Worm (Caenorhabditis elegans) whole organism, L1 larva: ENCODE results near the gene dnj-7.
A peak's percentile ranks its signal among the peaks of the same experiment; 100 is the strongest.

ENCODE experiments used
- C04F5.9 ChIP-seq: sonication (generic microtip); optimal IDR thresholded peaks from 2 replicates; lab custom pipeline; 2016; ENCODE audit warnings: missing genetic modification characterization, missing compliant biosample characterization
- C16A3.4 ChIP-seq: fragments of 150-350 bp; optimal IDR thresholded peaks from 2 replicates; lab custom pipeline; 2014; ENCODE audit warnings: missing biosample characterization, missing genetic modification characterization
- Y116A8C.19 ChIP-seq: sonication (generic microtip); optimal IDR thresholded peaks from 2 replicates; lab custom pipeline; 2016; ENCODE audit warnings: missing compliant biosample characterization, missing genetic modification characterization, borderline replicate concordance
- aha-1 ChIP-seq: fragments of 150-350 bp; optimal IDR thresholded peaks from 2 replicates; lab custom pipeline; 2014; ENCODE audit warnings: missing biosample characterization, missing genetic modification characterization
- alr-1 ChIP-seq: fragments of 200-800 bp; sonication (Bioruptor generic); optimal IDR thresholded peaks from 2 replicates; lab custom pipeline; 2018; ENCODE audit warnings: borderline replicate concordance, mild to moderate bottlenecking, missing genetic modification characterization, missing compliant biosample characterization
- aly-2 ChIP-seq: fragments of 150-350 bp; optimal IDR thresholded peaks from 2 replicates; lab custom pipeline; 2014; ENCODE audit warnings: missing biosample characterization, missing genetic modification characterization
- ceh-63 ChIP-seq: fragments of 200-800 bp; sonication (Bioruptor generic); optimal IDR thresholded peaks from 2 replicates; lab custom pipeline; 2018; ENCODE audit warnings: mild to moderate bottlenecking, missing genetic modification characterization, missing compliant biosample characterization
- ceh-8 ChIP-seq: fragments of 200-800 bp; sonication (Bioruptor generic); optimal IDR thresholded peaks from 2 replicates; lab custom pipeline; 2018; ENCODE audit warnings: mild to moderate bottlenecking, missing genetic modification characterization, moderate library complexity, missing compliant biosample characterization
- ceh-88 ChIP-seq: fragments of 200-800 bp; sonication (Bioruptor generic); IDR thresholded peaks from 2 replicates; pipeline ENCODE4 v1.3.6; 2022; ENCODE audit warnings: missing genetic modification characterization, missing compliant biosample characterization
- ceh-90 ChIP-seq: sonication (generic microtip); optimal IDR thresholded peaks from 2 replicates; lab custom pipeline; 2016; ENCODE audit warnings: missing genetic modification characterization, missing compliant biosample characterization
- ces-1 ChIP-seq: fragments of 150-350 bp; optimal IDR thresholded peaks from 2 replicates; lab custom pipeline; 2014; ENCODE audit warnings: missing biosample characterization, missing genetic modification reagents, missing genetic modification characterization
- efl-1 ChIP-seq, 4 experiments: fragments of 150-350 bp; optimal IDR thresholded peaks in 3 of 4; peaks in 1 of 4; 1 replicate in 1 of 4; 2 replicates in 3 of 4; lab custom pipeline; 2014; ENCODE audit warnings: missing biosample characterization in 2 of 4, missing genetic modification characterization in 2 of 4, missing genetic modification reagents in 2 of 4
- egl-13 ChIP-seq: sonication (generic microtip); optimal IDR thresholded peaks from 2 replicates; lab custom pipeline; 2016; ENCODE audit warnings: missing genotype, missing genetic modification reagents, missing genetic modification characterization, missing compliant biosample characterization
- egl-27 ChIP-seq, 2 experiments: fragments of 150-350 bp in 1 of 2; sonication (generic microtip); optimal IDR thresholded peaks; 3 replicates each; lab custom pipeline; 2017 to 2018; ENCODE audit warnings: missing biosample characterization in 2 of 2, missing genetic modification characterization in 2 of 2, missing genetic modification reagents in 2 of 2
- elt-2 ChIP-seq: sonication (generic microtip); optimal IDR thresholded peaks from 2 replicates; lab custom pipeline; 2016; ENCODE audit warnings: missing genetic modification characterization, mild to moderate bottlenecking, inconsistent platforms, missing compliant biosample characterization, missing genetic modification reagents
- ets-5 ChIP-seq: fragments of 200-800 bp; sonication (Bioruptor generic); IDR thresholded peaks from 2 replicates; pipeline ENCODE4 v1.3.6; 2022; ENCODE audit warnings: missing genetic modification characterization, missing compliant biosample characterization
- fkh-10 ChIP-seq: sonication (generic microtip); optimal IDR thresholded peaks from 2 replicates; lab custom pipeline; 2017; ENCODE audit warnings: missing biosample characterization, missing genetic modification reagents, missing genetic modification characterization
- fkh-4 ChIP-seq: sonication (generic microtip); optimal IDR thresholded peaks from 2 replicates; lab custom pipeline; 2016; ENCODE audit warnings: missing compliant biosample characterization, missing genetic modification characterization, borderline replicate concordance
- fos-1 ChIP-seq: fragments of 150-350 bp; optimal IDR thresholded peaks from 2 replicates; lab custom pipeline; 2014; ENCODE audit warnings: missing biosample characterization, missing genetic modification characterization
- grh-1 ChIP-seq: fragments of 200-800 bp; sonication (Bioruptor generic); IDR thresholded peaks from 2 replicates; pipeline ENCODE4 v1.3.6; 2022; ENCODE audit warnings: missing genetic modification reagents, missing genetic modification characterization, missing compliant biosample characterization
- hlh-17 ChIP-seq: fragments of 200-800 bp; sonication (Bioruptor generic); optimal IDR thresholded peaks from 2 replicates; lab custom pipeline; 2018; ENCODE audit warnings: missing genetic modification characterization, mild to moderate bottlenecking, missing compliant biosample characterization, moderate library complexity, borderline replicate concordance
- hlh-4 ChIP-seq: sonication (generic microtip); optimal IDR thresholded peaks from 2 replicates; lab custom pipeline; 2016; ENCODE audit warnings: mild to moderate bottlenecking, missing genetic modification characterization, missing compliant biosample characterization
- irx-1 ChIP-seq: sonication (generic microtip); optimal IDR thresholded peaks from 2 replicates; lab custom pipeline; 2016; ENCODE audit warnings: missing genetic modification characterization, missing compliant biosample characterization
- isw-1 ChIP-seq: fragments of 200-800 bp; sonication (Bioruptor generic); IDR thresholded peaks from 2 replicates; pipeline ENCODE4 v1.3.6; 2022; ENCODE audit warnings: missing genetic modification characterization, missing compliant biosample characterization
- lin-13 ChIP-seq: fragments of 150-350 bp; optimal IDR thresholded peaks from 2 replicates; lab custom pipeline; 2014; ENCODE audit warnings: missing biosample characterization, missing genetic modification reagents, missing genetic modification characterization
- lin-15B ChIP-seq: fragments of 150-350 bp; sonication (generic microtip); optimal IDR thresholded peaks from 3 replicates; lab custom pipeline; 2014; ENCODE audit warnings: missing biosample characterization, missing genetic modification characterization
- lin-35 ChIP-seq, 2 experiments: fragments of 150-350 bp; optimal IDR thresholded peaks; 2 replicates each; lab custom pipeline; 2014; ENCODE audit warnings: missing biosample characterization in 2 of 2, missing genetic modification characterization in 2 of 2, missing genetic modification reagents in 2 of 2
- lir-3 ChIP-seq: sonication (generic microtip); optimal IDR thresholded peaks from 2 replicates; lab custom pipeline; 2016; ENCODE audit warnings: mild to moderate bottlenecking, missing genetic modification characterization, moderate library complexity, missing compliant biosample characterization; ENCODE audit not compliant: poor library complexity
- lsy-2 ChIP-seq, 2 experiments: fragments of 150-350 bp; optimal IDR thresholded peaks; 2 replicates each; lab custom pipeline; 2014; ENCODE audit warnings: missing biosample characterization in 2 of 2, missing genetic modification characterization in 2 of 2
- mab-9 ChIP-seq: fragments of 200-800 bp; sonication (Bioruptor generic); IDR thresholded peaks from 2 replicates; pipeline ENCODE4 v1.3.6; 2022; ENCODE audit warnings: missing genetic modification reagents, missing genetic modification characterization, missing compliant biosample characterization
- mef-2 ChIP-seq: fragments of 150-350 bp; optimal IDR thresholded peaks from 2 replicates; lab custom pipeline; 2014; ENCODE audit warnings: missing biosample characterization, missing genetic modification characterization
- mep-1 ChIP-seq: fragments of 150-350 bp; optimal IDR thresholded peaks from 2 replicates; lab custom pipeline; 2014; ENCODE audit warnings: missing biosample characterization, missing genetic modification characterization
- nhr-11 ChIP-seq: fragments of 150-350 bp; optimal IDR thresholded peaks from 2 replicates; lab custom pipeline; 2014; ENCODE audit warnings: missing biosample characterization, missing genetic modification characterization
- nhr-19 ChIP-seq: fragments of 200-800 bp; sonication (Bioruptor generic); conservative IDR thresholded peaks from 2 replicates; pipeline ENCODE4 v1.3.6; 2022; ENCODE audit warnings: missing genetic modification characterization, missing compliant biosample characterization
- nhr-28 ChIP-seq: fragments of 150-350 bp; optimal IDR thresholded peaks from 2 replicates; lab custom pipeline; 2014; ENCODE audit warnings: missing biosample characterization, missing genetic modification characterization
- nhr-71 ChIP-seq: sonication (generic microtip); optimal IDR thresholded peaks from 2 replicates; lab custom pipeline; 2016; ENCODE audit warnings: mild to moderate bottlenecking, missing genetic modification characterization, moderate library complexity, missing compliant biosample characterization
- nhr-77 ChIP-seq: fragments of 150-350 bp; optimal IDR thresholded peaks from 2 replicates; lab custom pipeline; 2014; ENCODE audit warnings: missing biosample characterization, missing genetic modification characterization
- nhr-90 ChIP-seq: sonication (generic microtip); optimal IDR thresholded peaks from 2 replicates; lab custom pipeline; 2016; ENCODE audit warnings: mild to moderate bottlenecking, missing genetic modification characterization, missing compliant biosample characterization; ENCODE audit not compliant: poor library complexity
- pag-3 ChIP-seq: sonication (generic microtip); optimal IDR thresholded peaks from 2 replicates; lab custom pipeline; 2017; ENCODE audit warnings: missing genetic modification characterization, mild to moderate bottlenecking, missing compliant biosample characterization, antibody characterized with exemption, borderline replicate concordance; ENCODE audit not compliant: insufficient read depth
- rnt-1 ChIP-seq: sonication (generic microtip); optimal IDR thresholded peaks from 2 replicates; lab custom pipeline; 2016; ENCODE audit warnings: mild to moderate bottlenecking, missing genetic modification characterization, moderate library complexity, missing compliant biosample characterization
- skn-1 ChIP-seq: fragments of 150-350 bp; optimal IDR thresholded peaks from 2 replicates; lab custom pipeline; 2014; ENCODE audit warnings: missing biosample characterization, missing genetic modification characterization
- snu-23 ChIP-seq: sonication (generic microtip); optimal IDR thresholded peaks from 2 replicates; lab custom pipeline; 2016; ENCODE audit warnings: missing genetic modification characterization, missing compliant biosample characterization
- sptf-1 ChIP-seq: fragments of 150-350 bp; optimal IDR thresholded peaks from 2 replicates; lab custom pipeline; 2014; ENCODE audit warnings: missing biosample characterization, missing genetic modification characterization
- sup-37 ChIP-seq: fragments of 200-800 bp; sonication (Bioruptor generic); optimal IDR thresholded peaks from 2 replicates; lab custom pipeline; 2018; ENCODE audit warnings: mild to moderate bottlenecking, missing genetic modification characterization, missing compliant biosample characterization
- tbx-2 ChIP-seq: sonication (generic microtip); optimal IDR thresholded peaks from 2 replicates; lab custom pipeline; 2016; ENCODE audit warnings: missing genetic modification characterization, missing compliant biosample characterization
- tlp-1 ChIP-seq: fragments of 150-350 bp; optimal IDR thresholded peaks from 2 replicates; lab custom pipeline; 2014; ENCODE audit warnings: missing biosample characterization, missing genetic modification characterization
- unc-30 ChIP-seq: sonication (generic microtip); optimal IDR thresholded peaks from 2 replicates; lab custom pipeline; 2017; ENCODE audit warnings: missing biosample characterization, missing genetic modification characterization
- unc-62 ChIP-seq: fragments of 150-350 bp; optimal IDR thresholded peaks from 2 replicates; lab custom pipeline; 2014; ENCODE audit warnings: missing biosample characterization, missing genetic modification reagents, missing genetic modification characterization
- unc-86 ChIP-seq: sonication (generic microtip); optimal IDR thresholded peaks from 2 replicates; lab custom pipeline; 2016; ENCODE audit warnings: missing genetic modification characterization, missing compliant biosample characterization
- zag-1 ChIP-seq: fragments of 150-350 bp; optimal IDR thresholded peaks from 2 replicates; lab custom pipeline; 2014; ENCODE audit warnings: missing biosample characterization, missing genetic modification characterization
- ztf-11 ChIP-seq, 2 experiments: sonication (generic microtip); optimal IDR thresholded peaks; 2 replicates each; lab custom pipeline; 2016 to 2017; ENCODE audit warnings: missing genetic modification characterization in 2 of 2, missing biosample characterization in 1 of 2, missing compliant biosample characterization in 1 of 2
- ztf-4 ChIP-seq: fragments of 150-350 bp; optimal IDR thresholded peaks from 2 replicates; lab custom pipeline; 2014; ENCODE audit warnings: missing biosample characterization, missing genetic modification characterization

The dnj-7 gene

DNA sequence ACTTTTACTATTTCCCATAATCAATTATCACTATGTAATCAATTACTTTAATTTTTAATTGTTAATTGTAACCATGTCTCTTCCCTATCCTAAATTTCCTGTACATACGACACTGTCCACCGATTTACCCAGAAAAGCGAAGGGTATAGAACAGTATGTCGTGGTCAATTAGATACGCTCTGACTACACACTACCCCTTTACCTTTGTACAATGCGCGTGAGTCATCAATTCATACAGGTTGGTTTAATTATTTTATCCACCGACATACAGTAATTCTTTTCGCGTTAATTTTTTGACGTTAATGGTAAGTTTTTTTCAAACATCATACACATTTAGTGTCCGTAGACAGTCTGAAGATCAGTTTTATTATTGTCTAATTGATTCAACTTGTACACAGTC is 12.7 kb upstream of the dnj-7 start:
- TF ChIP-seq sptf-1: no peak
- peak; percentile 41 for TF ChIP-seq hlh-4 (tag; lab: Kevin White, UChicago)
- peak; percentile 7 for TF ChIP-seq aha-1 (tag; lab: Kevin White, UChicago)
- TF ChIP-seq grh-1 (GFP tag; lab: Robert Waterston, UW): peak; percentile 89
- peak; percentile 86 for TF ChIP-seq nhr-11 (tag; lab: Kevin White, UChicago)
- peak; percentile 71 for TF ChIP-seq lin-13 (GFP tag; lab: Kevin White, UChicago)
- peak; percentile 54 to 91 for TF ChIP-seq lin-35 (GFP tag; optimal IDR thresholded peaks at IDR 0.05; lab: Kevin White, UChicago)
- TF ChIP-seq aly-2 (tag; lab: Kevin White, UChicago): peak; percentile 79
- TF ChIP-seq egl-13 (tag; lab: Kevin White, UChicago): peak; percentile 14
- TF ChIP-seq snu-23: peak; percentile 96
- TF ChIP-seq mep-1: peak; percentile 89
- TF ChIP-seq nhr-77 (tag; lab: Kevin White, UChicago): peak; percentile 94
- TF ChIP-seq nhr-90 (tag; lab: Kevin White, UChicago): peak; percentile 99
- TF ChIP-seq egl-27 (tag; optimal IDR thresholded peaks at IDR 0.05; lab: Kevin White, UChicago): peak in 1 of 2 experiments; percentile 59
- no peak for TF ChIP-seq Y116A8C.19 (tag; lab: Kevin White, UChicago)
- TF ChIP-seq ztf-11 (tag; optimal IDR thresholded peaks at IDR 0.05; lab: Kevin White, UChicago): peak in 1 of 2 experiments; percentile 80
- no peak for TF ChIP-seq lin-15B (tag; lab: Kevin White, UChicago)
- TF ChIP-seq alr-1 (tag; lab: Kevin White, UChicago): no peak
- peak; percentile 29 for TF ChIP-seq mef-2 (tag; lab: Kevin White, UChicago)
- no peak for TF ChIP-seq fkh-4 (tag; lab: Kevin White, UChicago)
- peak; percentile 89 for TF ChIP-seq nhr-19 (GFP tag; lab: Robert Waterston, UW)
- no peak for TF ChIP-seq unc-30 (tag; lab: Kevin White, UChicago)
- peak; percentile 69 for TF ChIP-seq ceh-8
- TF ChIP-seq skn-1 (tag; lab: Kevin White, UChicago): peak; percentile 90
- peak; percentile 40; the same call in 1 of the 2 replicates for TF ChIP-seq isw-1 (GFP tag; lab: Robert Waterston, UW)
- peak; percentile 91 for TF ChIP-seq nhr-71 (tag; lab: Kevin White, UChicago)
- TF ChIP-seq unc-86 (tag; lab: Kevin White, UChicago): no peak
- peak; percentile 65 for TF ChIP-seq sup-37 (GFP tag; lab: Kevin White, UChicago)
- TF ChIP-seq ces-1 (GFP tag; lab: Kevin White, UChicago): no peak
- no peak for TF ChIP-seq ceh-90 (tag; lab: Kevin White, UChicago)
- no peak for TF ChIP-seq unc-62 (GFP tag; lab: Kevin White, UChicago)
- TF ChIP-seq ets-5 (GFP tag; lab: Robert Waterston, UW): no peak
- peak; percentile 88 for TF ChIP-seq ztf-4
- TF ChIP-seq C04F5.9 (tag; lab: Kevin White, UChicago): peak; percentile 54
- TF ChIP-seq tlp-1: no peak
- TF ChIP-seq hlh-17 (GFP tag; lab: Kevin White, UChicago): no peak
- peak; percentile 76 to 86 for TF ChIP-seq lsy-2 (tag; optimal IDR thresholded peaks at IDR 0.05; lab: Kevin White, UChicago)
- TF ChIP-seq nhr-28 (tag; lab: Kevin White, UChicago): no peak
- TF ChIP-seq zag-1 (tag; lab: Kevin White, UChicago): no peak
- peak; percentile 75 for TF ChIP-seq irx-1 (tag; lab: Kevin White, UChicago)
- no peak for TF ChIP-seq ceh-63
- TF ChIP-seq ceh-88: peak; percentile 87
- peak; percentile 92 for TF ChIP-seq elt-2 (tag; lab: Kevin White, UChicago)
- TF ChIP-seq C16A3.4 (tag; lab: Kevin White, UChicago): peak; percentile 97
- TF ChIP-seq efl-1 (optimal IDR thresholded peaks at IDR 0.05; lab: Kevin White, UChicago): peak; percentile 66 to 70
- TF ChIP-seq efl-1 (GFP tag; optimal IDR thresholded peaks at IDR 0.05 in 1 of 2; lab: Kevin White, UChicago): peak in 1 of 2 experiments; percentile 92
- TF ChIP-seq tbx-2 (tag; lab: Kevin White, UChicago): peak; percentile 89
- TF ChIP-seq fos-1: peak; percentile 89
- peak; percentile 76 for TF ChIP-seq rnt-1
- TF ChIP-seq fkh-10 (GFP tag; lab: Kevin White, UChicago): no peak
- TF ChIP-seq mab-9 (GFP tag; lab: Robert Waterston, UW): no peak
- peak; percentile 66 for TF ChIP-seq lir-3 (tag; lab: Kevin White, UChicago)
- no peak for TF ChIP-seq pag-3 (tag; lab: Kevin White, UChicago)
